Fruit fly (Drosophila melanogaster) whole organism, embryonic: Measurements from ENCODE around the gene CheA75a.

Experiments
- CG10267 ChIP-seq: fragments of 200-800 bp; sonication (Bioruptor generic); optimal IDR thresholded peaks from 2 replicates; lab custom pipeline; 2018; ENCODE audit warnings: missing biosample characterization, mild to moderate bottlenecking, missing genetic modification characterization, moderate library complexity
- CG10959 ChIP-seq: fragments of 200-800 bp; sonication (Bioruptor generic); IDR thresholded peaks from 2 replicates; pipeline ENCODE4 v1.3.6; 2022; ENCODE audit warnings: missing biosample characterization, missing genetic modification characterization
- CG11456 ChIP-seq: fragments of 200-800 bp; sonication (Bioruptor generic); IDR thresholded peaks from 3 replicates; pipeline ENCODE4 v1.3.6; 2022; ENCODE audit warnings: missing biosample characterization, missing genetic modification characterization
- CG12391 ChIP-seq: fragments of 200-800 bp; sonication (Bioruptor generic); optimal IDR thresholded peaks from 3 replicates; lab custom pipeline; 2018; ENCODE audit warnings: missing biosample characterization, mild to moderate bottlenecking, missing genetic modification characterization, moderate library complexity
- CG13123 ChIP-seq: fragments of 200-800 bp; sonication (Bioruptor generic); optimal IDR thresholded peaks from 2 replicates; lab custom pipeline; 2016; ENCODE audit warnings: missing biosample characterization, missing genetic modification characterization
- CG14710 ChIP-seq: fragments of 200-800 bp; sonication (Bioruptor generic); optimal IDR thresholded peaks from 3 replicates; lab custom pipeline; 2019; ENCODE audit warnings: missing biosample characterization, mild to moderate bottlenecking, missing genetic modification characterization, moderate library complexity
- CG1529 ChIP-seq: fragments of 200-800 bp; sonication (Bioruptor generic); optimal IDR thresholded peaks from 3 replicates; lab custom pipeline; 2018; ENCODE audit warnings: missing biosample characterization, missing genetic modification characterization
- CG16779 ChIP-seq: fragments of 200-800 bp; sonication (Bioruptor generic); IDR thresholded peaks from 2 replicates; pipeline ENCODE4 v1.3.6; 2022; ENCODE audit warnings: missing biosample characterization, missing genetic modification characterization
- CG17802 ChIP-seq: fragments of 200-800 bp; sonication (Bioruptor generic); optimal IDR thresholded peaks from 2 replicates; lab custom pipeline; 2018; ENCODE audit warnings: missing biosample characterization, mild to moderate bottlenecking, missing genetic modification characterization, moderate library complexity
- CG18476 ChIP-seq: fragments of 200-800 bp; sonication (Bioruptor generic); optimal IDR thresholded peaks from 2 replicates; lab custom pipeline; 2016; ENCODE audit warnings: missing biosample characterization, mild to moderate bottlenecking, missing genetic modification characterization
- CG30403 ChIP-seq: fragments of 200-800 bp; sonication (Bioruptor generic); optimal IDR thresholded peaks from 3 replicates; lab custom pipeline; 2016; ENCODE audit warnings: missing biosample characterization, missing genetic modification characterization
- CG31224 ChIP-seq: fragments of 200-800 bp; sonication (Bioruptor generic); IDR thresholded peaks from 2 replicates; pipeline ENCODE4 v1.3.6; 2022; ENCODE audit warnings: missing biosample characterization, missing genetic modification characterization
- CG5180 ChIP-seq: fragments of 200-800 bp; sonication (Bioruptor generic); optimal IDR thresholded peaks from 3 replicates; lab custom pipeline; 2017; ENCODE audit warnings: missing biosample characterization, missing genetic modification characterization, mild to moderate bottlenecking, moderate library complexity, missing genetic modification reagents
- CG6254 ChIP-seq: fragments of 200-800 bp; sonication (Bioruptor generic); optimal IDR thresholded peaks from 3 replicates; lab custom pipeline; 2017; ENCODE audit warnings: mild to moderate bottlenecking, missing biosample characterization, missing genetic modification reagents, missing genetic modification characterization
- CG7839 ChIP-seq: fragments of 200-800 bp; sonication (Bioruptor generic); optimal IDR thresholded peaks from 3 replicates; lab custom pipeline; 2018; ENCODE audit warnings: missing biosample characterization, mild to moderate bottlenecking, missing genetic modification characterization, moderate library complexity
- CG9609 ChIP-seq: fragments of 200-800 bp; sonication (Bioruptor generic); optimal IDR thresholded peaks from 3 replicates; lab custom pipeline; 2016; ENCODE audit warnings: missing biosample characterization, missing genetic modification characterization
- CG9797 ChIP-seq: fragments of 200-800 bp; sonication (Bioruptor generic); optimal IDR thresholded peaks from 3 replicates; lab custom pipeline; 2018; ENCODE audit warnings: missing biosample characterization, mild to moderate bottlenecking, missing genetic modification characterization
- Chrac-16 ChIP-seq: fragments of 200-800 bp; sonication (Bioruptor generic); optimal IDR thresholded peaks from 3 replicates; lab custom pipeline; 2016; ENCODE audit warnings: missing biosample characterization, missing genetic modification characterization
- CrebB ChIP-seq: fragments of 200-800 bp; sonication (Bioruptor generic); optimal IDR thresholded peaks from 3 replicates; lab custom pipeline; 2018; ENCODE audit warnings: missing biosample characterization, mild to moderate bottlenecking, missing genetic modification characterization
- D ChIP-seq, 2 experiments: fragments of 200-800 bp in 1 of 2; fragments of >200 bp in 1 of 2; sonication (Bioruptor generic) in 1 of 2; optimal IDR thresholded peaks; 2 replicates in 1 of 2; 3 replicates in 1 of 2; lab custom pipeline; 2017; ENCODE audit warnings: mild to moderate bottlenecking in 1 of 2, missing biosample characterization in 1 of 2, missing genetic modification characterization in 1 of 2, missing genetic modification reagents in 1 of 2
- D19A ChIP-seq: fragments of 200-800 bp; optimal IDR thresholded peaks from 3 replicates; lab custom pipeline; 2019; ENCODE audit warnings: missing biosample characterization, mild to moderate bottlenecking, missing genetic modification characterization, moderate library complexity
- Elba2 ChIP-seq: fragments of 200-800 bp; sonication (Bioruptor generic); optimal IDR thresholded peaks from 3 replicates; lab custom pipeline; 2016; ENCODE audit warnings: missing biosample characterization, missing genetic modification characterization
- Hr3 ChIP-seq: fragments of 200-800 bp; sonication (Bioruptor generic); optimal IDR thresholded peaks from 3 replicates; lab custom pipeline; 2016; ENCODE audit warnings: missing biosample characterization, missing genetic modification characterization
- Max ChIP-seq: fragments of 200-800 bp; sonication (Bioruptor generic); optimal IDR thresholded peaks from 2 replicates; lab custom pipeline; 2016; ENCODE audit warnings: missing biosample characterization, mild to moderate bottlenecking, missing genetic modification characterization
- Oli ChIP-seq: fragments of 200-800 bp; sonication (Bioruptor generic); optimal IDR thresholded peaks from 2 replicates; lab custom pipeline; 2018; ENCODE audit warnings: missing biosample characterization, mild to moderate bottlenecking, missing genetic modification characterization, moderate library complexity
- ac ChIP-seq: fragments of 200-800 bp; sonication (Bioruptor generic); optimal IDR thresholded peaks from 3 replicates; lab custom pipeline; 2017; ENCODE audit warnings: missing biosample characterization, mild to moderate bottlenecking, missing genetic modification characterization
- ato ChIP-seq: fragments of 200-800 bp; sonication (Bioruptor generic); IDR thresholded peaks from 2 replicates; pipeline ENCODE4 v1.3.6; 2022; ENCODE audit warnings: missing biosample characterization, missing genetic modification characterization; ENCODE audit not compliant: partially characterized antibody
- cad ChIP-seq: fragments of >200 bp; optimal IDR thresholded peaks from 2 replicates; lab custom pipeline; 2017; ENCODE audit warnings: missing biosample characterization, missing genetic modification characterization
- dpn ChIP-seq, 2 experiments: fragments of 200-800 bp; sonication (Bioruptor generic); optimal IDR thresholded peaks; 3 replicates each; lab custom pipeline; 2016; ENCODE audit warnings: missing biosample characterization in 2 of 2, missing genetic modification characterization in 2 of 2
- fd102C ChIP-seq: fragments of 200-800 bp; sonication (Bioruptor generic); optimal IDR thresholded peaks from 2 replicates; lab custom pipeline; 2018; ENCODE audit warnings: missing biosample characterization, mild to moderate bottlenecking, missing genetic modification characterization, moderate library complexity
- lola ChIP-seq, 3 experiments: fragments of >200 bp in 2 of 3; fragments of 200-800 bp in 1 of 3; sonication (Bioruptor generic) in 1 of 3; optimal IDR thresholded peaks; 2 replicates each; lab custom pipeline; 2017 to 2019; ENCODE audit warnings: missing biosample characterization in 3 of 3, missing genetic modification characterization in 3 of 3, mild to moderate bottlenecking in 1 of 3, moderate library complexity in 1 of 3
- oc ChIP-seq: fragments of 200-800 bp; sonication (Bioruptor generic); optimal IDR thresholded peaks from 2 replicates; lab custom pipeline; 2018; ENCODE audit warnings: missing biosample characterization, mild to moderate bottlenecking, missing genetic modification characterization, moderate library complexity
- phol ChIP-seq: fragments of 200-800 bp; sonication (Bioruptor generic); optimal IDR thresholded peaks from 3 replicates; lab custom pipeline; 2018; ENCODE audit warnings: missing biosample characterization, mild to moderate bottlenecking, missing genetic modification characterization, moderate library complexity
- pita ChIP-seq: fragments of 200-800 bp; sonication (Bioruptor generic); optimal IDR thresholded peaks from 2 replicates; lab custom pipeline; 2017; ENCODE audit warnings: missing biosample characterization, mild to moderate bottlenecking, missing genetic modification characterization
- prd ChIP-seq, 3 experiments: fragments of >200 bp in 2 of 3; fragments of 200-800 bp in 1 of 3; sonication (Bioruptor generic) in 1 of 3; optimal IDR thresholded peaks in 2 of 3; IDR thresholded peaks in 1 of 3; 2 replicates in 2 of 3; 3 replicates in 1 of 3; pipeline versions ENCODE4 v1.3.6 to Lab custom; 2017 to 2022; ENCODE audit warnings: missing biosample characterization in 1 of 3, missing genetic modification characterization in 1 of 3
- pzg ChIP-seq: fragments of 200-800 bp; sonication (Bioruptor generic); optimal IDR thresholded peaks from 3 replicates; lab custom pipeline; 2018; ENCODE audit warnings: missing biosample characterization, mild to moderate bottlenecking, missing genetic modification characterization, moderate library complexity
- salm ChIP-seq: fragments of 200-800 bp; sonication (Bioruptor generic); optimal IDR thresholded peaks from 2 replicates; lab custom pipeline; 2018; ENCODE audit warnings: missing biosample characterization, mild to moderate bottlenecking, missing genetic modification characterization
- schlank ChIP-seq: fragments of 200-800 bp; sonication (Bioruptor generic); optimal IDR thresholded peaks from 2 replicates; lab custom pipeline; 2018; ENCODE audit warnings: missing biosample characterization, mild to moderate bottlenecking, missing genetic modification characterization
- sens ChIP-seq: fragments of 200-800 bp; sonication (Bioruptor generic); peaks from one replicate; lab custom pipeline; 2016; ENCODE audit warnings: missing biosample characterization, missing genetic modification characterization
- sima ChIP-seq: fragments of 200-800 bp; sonication (Bioruptor generic); optimal IDR thresholded peaks from 2 replicates; lab custom pipeline; 2016; ENCODE audit warnings: missing biosample characterization, missing genetic modification characterization
- tin ChIP-seq: fragments of 200-800 bp; sonication (Bioruptor generic); optimal IDR thresholded peaks from 3 replicates; lab custom pipeline; 2016; ENCODE audit warnings: missing biosample characterization, missing genetic modification characterization
- tio ChIP-seq: fragments of 200-800 bp; sonication (Bioruptor generic); optimal IDR thresholded peaks from 2 replicates; lab custom pipeline; 2017; ENCODE audit warnings: missing biosample characterization, missing genetic modification characterization, inconsistent platforms
- tll ChIP-seq, 2 experiments: fragments of 200-800 bp in 1 of 2; fragments of >200 bp in 1 of 2; sonication (Bioruptor generic) in 1 of 2; optimal IDR thresholded peaks; 2 replicates each; lab custom pipeline; 2017 to 2019; ENCODE audit warnings: missing biosample characterization in 2 of 2, missing genetic modification characterization in 2 of 2, mild to moderate bottlenecking in 1 of 2, moderate library complexity in 1 of 2
- tna ChIP-seq: fragments of 200-800 bp; sonication (Bioruptor generic); IDR thresholded peaks from 2 replicates; pipeline ENCODE4 v1.3.6; 2022; ENCODE audit warnings: missing biosample characterization, missing genetic modification characterization; ENCODE audit not compliant: partially characterized antibody
- toy ChIP-seq: fragments of 200-800 bp; sonication (Bioruptor generic); IDR thresholded peaks from 2 replicates; pipeline ENCODE4 v1.3.6; 2022; ENCODE audit warnings: missing biosample characterization, missing genetic modification characterization
- ttk ChIP-seq: fragments of 200-800 bp; sonication (Bioruptor generic); IDR thresholded peaks from 2 replicates; pipeline ENCODE4 v2.1.2; 2022; ENCODE audit warnings: missing biosample characterization, missing genetic modification characterization
- unpg ChIP-seq: fragments of 200-800 bp; sonication (Bioruptor generic); optimal IDR thresholded peaks from 3 replicates; lab custom pipeline; 2018; ENCODE audit warnings: missing biosample characterization, mild to moderate bottlenecking, missing genetic modification characterization, moderate library complexity
- zen ChIP-seq: fragments of 200-800 bp; sonication (Bioruptor generic); optimal IDR thresholded peaks from 3 replicates; lab custom pipeline; 2018; ENCODE audit warnings: missing biosample characterization, mild to moderate bottlenecking, missing genetic modification characterization, moderate library complexity
- zfh2 ChIP-seq: fragments of 200-800 bp; sonication (Bioruptor generic); optimal IDR thresholded peaks from 2 replicates; lab custom pipeline; 2016; ENCODE audit warnings: missing biosample characterization, missing genetic modification characterization

CheA75a gene

DNA sequence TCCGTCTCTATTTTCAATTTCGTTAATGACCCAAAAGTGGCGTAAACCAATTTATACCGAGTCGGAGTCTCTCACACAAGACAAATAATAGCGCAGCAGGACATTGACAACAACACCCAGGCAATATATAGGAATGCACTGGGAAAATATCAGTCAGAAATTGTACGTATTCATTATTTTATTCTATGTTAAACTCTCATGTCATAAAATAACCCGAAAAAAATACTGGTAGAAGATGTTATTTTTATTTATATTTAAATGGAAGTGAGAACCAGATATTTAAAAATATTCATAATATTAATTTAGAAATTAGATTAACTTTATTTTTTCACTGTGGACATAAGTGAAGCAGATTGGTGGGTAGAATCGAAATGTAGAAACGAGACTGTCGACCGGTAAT, 45.4 kb downstream of the CheA75a start:
- TF ChIP-seq pita (GFP tag; lab: Kevin White, UChicago) (no peak), CG9609 (GFP tag; lab: Kevin White, UChicago) (no peak), phol (tag; lab: Kevin White, UChicago) (peak; percentile 47), schlank (no peak), lola (GFP tag; optimal IDR thresholded peaks at IDR 0.05; lab: Kevin White, UChicago) (peak in 1 of 3 experiments; percentile 89), dpn (GFP tag; optimal IDR thresholded peaks at IDR 0.05; lab: Kevin White, UChicago) (peak in 1 of 2 experiments; percentile 6), tll (GFP tag; optimal IDR thresholded peaks at IDR 0.05; lab: Kevin White, UChicago) (peak in 1 of 2 experiments; percentile 8), oc (tag; lab: Kevin White, UChicago) (no peak), CG31224 (GFP tag; lab: Robert Waterston, UW) (no peak), prd (optimal IDR thresholded peaks at IDR 0.05; lab: Kevin White, UChicago) (no peak), prd (GFP tag; IDR thresholded peaks at IDR 0.05; lab: Robert Waterston, UW) (peak; percentile 61; the same call in 2 of the 3 replicates), CG10267 (tag; lab: Kevin White, UChicago) (peak; percentile 60), cad (GFP tag; lab: Kevin White, UChicago) (no peak), CG13123 (peak; percentile 2), ac (GFP tag; lab: Kevin White, UChicago) (peak; percentile 30), Elba2 (GFP tag; lab: Kevin White, UChicago) (peak; percentile 15), CG7839 (tag; lab: Kevin White, UChicago) (peak; percentile 60), CG9797 (no peak), CG18476 (GFP tag; lab: Kevin White, UChicago) (no peak), tin (GFP tag; lab: Kevin White, UChicago) (no peak), CG17802 (no peak), pzg (GFP tag; lab: Kevin White, UChicago) (no peak), D19A (tag; lab: Kevin White, UChicago) (peak; percentile 27), unpg (GFP tag; lab: Kevin White, UChicago) (peak; percentile 60), CG10959 (GFP tag; lab: Robert Waterston, UW) (peak; percentile 27; the same call in 1 of the 2 replicates), CG12391 (tag; lab: Kevin White, UChicago) (peak; percentile 76), tna (GFP tag; lab: Robert Waterston, UW) (no peak), CG6254 (GFP tag; lab: Kevin White, UChicago) (no peak), Chrac-16 (GFP tag; lab: Kevin White, UChicago) (peak; percentile 34), tio (peak; percentile 20), fd102C (GFP tag; lab: Kevin White, UChicago) (peak; percentile 77), Hr3 (GFP tag; lab: Kevin White, UChicago) (peak; percentile 19), CG1529 (GFP tag; lab: Kevin White, UChicago) (no peak), CG30403 (GFP tag; lab: Kevin White, UChicago) (peak; percentile 25), salm (tag; lab: Kevin White, UChicago) (no peak), Max (GFP tag; lab: Kevin White, UChicago) (no peak), CG16779 (GFP tag; lab: Robert Waterston, UW) (no peak), sens (peak; percentile 86), CG11456 (GFP tag; lab: Robert Waterston, UW) (no peak), sima (GFP tag; lab: Kevin White, UChicago) (no peak), zfh2 (GFP tag; lab: Kevin White, UChicago) (no peak), toy (GFP tag; lab: Robert Waterston, UW) (no peak), Oli (tag; lab: Kevin White, UChicago) (no peak), ato (GFP tag; lab: Robert Waterston, UW) (no peak), CrebB (tag; lab: Kevin White, UChicago) (no peak), CG14710 (tag; lab: Kevin White, UChicago) (peak; percentile 67), ttk (GFP tag; lab: Robert Waterston, UW) (no peak), D (optimal IDR thresholded peaks at IDR 0.05; lab: Kevin White, UChicago) (no peak), D (GFP tag; optimal IDR thresholded peaks at IDR 0.05; lab: Kevin White, UChicago) (peak; percentile 7), zen (tag; lab: Kevin White, UChicago) (peak; percentile 94), CG5180 (GFP tag; lab: Kevin White, UChicago) (no peak)
